Worm (Caenorhabditis elegans): Measurements from ENCODE around the gene him-4.
A peak's percentile ranks its signal among the peaks of the same experiment; 100 is the strongest.
"Not testable (repeated sequence)": the region's sequence is repeated elsewhere in the genome, so short reads cannot be mapped to it uniquely, and the experiment has no call there.

The him-4 gene

ce11 chrX:9719070-9719469, 1.7 kb downstream of the him-4 start:
- TF ChIP-seq Y55F3AM.14 (GFP tag; optimal IDR thresholded peaks at IDR 0.05) = no peak
- no peak for TF ChIP-seq nhr-129 (tag; optimal IDR thresholded peaks at IDR 0.05)
- no peak for TF ChIP-seq aly-2 (tag; optimal IDR thresholded peaks at IDR 0.05)
- TF ChIP-seq dmd-4 (tag; optimal IDR thresholded peaks at IDR 0.05) = no peak
- TF ChIP-seq skn-1 (tag; optimal IDR thresholded peaks at IDR 0.05) = no peak
- no peak for TF ChIP-seq nhr-25 (tag; optimal IDR thresholded peaks at IDR 0.05)
- no peak for TF ChIP-seq sem-4 (tag; optimal IDR thresholded peaks at IDR 0.05)
- no peak for TF ChIP-seq nhr-23 (tag; optimal IDR thresholded peaks at IDR 0.05)
- no peak for TF ChIP-seq ceh-82 (tag; optimal IDR thresholded peaks at IDR 0.05)
- no peak for TF ChIP-seq zag-1 (tag; optimal IDR thresholded peaks at IDR 0.05)
- TF ChIP-seq R02D3.7 (tag; optimal IDR thresholded peaks at IDR 0.05) = no peak
- TF ChIP-seq nhr-21 (tag; optimal IDR thresholded peaks at IDR 0.05) = no peak
- no peak for TF ChIP-seq crh-2 (tag; optimal IDR thresholded peaks at IDR 0.05)
- no peak for TF ChIP-seq mab-5 (tag; optimal IDR thresholded peaks at IDR 0.05)
- TF ChIP-seq ztf-1 (GFP tag; conservative IDR thresholded peaks at IDR 0.05) = no peak
- no peak for TF ChIP-seq F13H6.1 (tag; optimal IDR thresholded peaks at IDR 0.05)

ce11 chrX:9735479-9735878, 18.1 kb downstream of the him-4 start:
- TF ChIP-seq F13H6.1 (tag; optimal IDR thresholded peaks at IDR 0.05) = no peak
- TF ChIP-seq ztf-4 (tag; optimal IDR thresholded peaks at IDR 0.05) = no peak
- no peak for TF ChIP-seq unc-55 (GFP tag; optimal IDR thresholded peaks at IDR 0.05)
- TF ChIP-seq R02D3.7 (tag; optimal IDR thresholded peaks at IDR 0.05) = no peak
- no peak for TF ChIP-seq nhr-12 (tag; optimal IDR thresholded peaks at IDR 0.05)

ce11 chrX:9737730-9738129, 20.4 kb downstream of the him-4 start, which contains the start of gene F15G9.5:
Gene F15G9.5, minus strand, starts transcription at chrX:9737888.
- TF ChIP-seq elt-1 (tag; optimal IDR thresholded peaks at IDR 0.05) = no peak
- no peak for TF ChIP-seq unc-39 (tag; optimal IDR thresholded peaks at IDR 0.05)
- TF ChIP-seq ztf-1 (GFP tag; conservative IDR thresholded peaks at IDR 0.05) = no peak
- TF ChIP-seq ztf-4 (tag; optimal IDR thresholded peaks at IDR 0.05) = no peak
- TF ChIP-seq ama-1 (optimal IDR thresholded peaks at IDR 0.05) = no peak
- TF ChIP-seq sma-9 (GFP tag; optimal IDR thresholded peaks at IDR 0.05) = peak; percentile 29
- TF ChIP-seq sma-9 (tag; optimal IDR thresholded peaks at IDR 0.05) = no peak
- no peak for TF ChIP-seq egl-27 (tag; optimal IDR thresholded peaks at IDR 0.05)
- no peak for TF ChIP-seq nhr-21 (tag; optimal IDR thresholded peaks at IDR 0.05)
- peak; percentile 44 for TF ChIP-seq zag-1 (tag; optimal IDR thresholded peaks at IDR 0.05)
- TF ChIP-seq fos-1 (tag; optimal IDR thresholded peaks at IDR 0.05) = peak; percentile 46
- TF ChIP-seq peb-1 (tag; optimal IDR thresholded peaks at IDR 0.05) = no peak
- TF ChIP-seq nhr-129 (tag; optimal IDR thresholded peaks at IDR 0.05) = peak; percentile 38
- no peak for TF ChIP-seq nhr-23 (tag; optimal IDR thresholded peaks at IDR 0.05)
- peak; percentile 22 for TF ChIP-seq F13H6.1 (tag; optimal IDR thresholded peaks at IDR 0.05)
- peak in 1 of 2 experiments; percentile 4 for TF ChIP-seq lsy-2 (tag; optimal IDR thresholded peaks at IDR 0.05)
- TF ChIP-seq ceh-82 (tag; optimal IDR thresholded peaks at IDR 0.05) = no peak
- peak; percentile 42 for TF ChIP-seq unc-55 (GFP tag; optimal IDR thresholded peaks at IDR 0.05)

- no peak for TF ChIP-seq elt-1 (tag; optimal IDR thresholded peaks at IDR 0.05)
- no peak for TF ChIP-seq lsy-2 (tag; optimal IDR thresholded peaks at IDR 0.05)
- TF ChIP-seq ceh-82 (tag; optimal IDR thresholded peaks at IDR 0.05) = no peak
- TF ChIP-seq ztf-4 (tag; optimal IDR thresholded peaks at IDR 0.05) = no peak
- TF ChIP-seq ZK546.5 (tag; optimal IDR thresholded peaks at IDR 0.05) = no peak
- no peak for TF ChIP-seq ztf-1 (GFP tag; conservative IDR thresholded peaks at IDR 0.05)
- no peak for TF ChIP-seq nhr-10 (tag; optimal IDR thresholded peaks at IDR 0.05)
Measured at ce11 chrX:9742058-9742457, 24.7 kb downstream of the him-4 start.

- TF ChIP-seq lin-11 (tag; optimal IDR thresholded peaks at IDR 0.05) (peak; percentile 80), nhr-6 (tag; optimal IDR thresholded peaks at IDR 0.05) (peak; percentile 11), zag-1 (tag; optimal IDR thresholded peaks at IDR 0.05) (peak; percentile 58), C34F6.9 (tag; optimal IDR thresholded peaks at IDR 0.05) (peak; percentile 85), mab-5 (tag; optimal IDR thresholded peaks at IDR 0.05) (peak; percentile 56), Y55F3AM.14 (GFP tag; optimal IDR thresholded peaks at IDR 0.05) (peak; percentile 88), unc-55 (GFP tag; optimal IDR thresholded peaks at IDR 0.05) (peak; percentile 92), sma-3 (GFP tag; optimal IDR thresholded peaks at IDR 0.05) (peak; percentile 77), sem-4 (tag; optimal IDR thresholded peaks at IDR 0.05) (peak; percentile 82), mdl-1 (tag; optimal IDR thresholded peaks at IDR 0.05) (peak in 1 of 2 experiments; percentile 58), nhr-10 (tag; optimal IDR thresholded peaks at IDR 0.05) (peak; percentile 35), crh-2 (tag; optimal IDR thresholded peaks at IDR 0.05) (peak; percentile 83), sma-9 (GFP tag; optimal IDR thresholded peaks at IDR 0.05) (peak; percentile 88), fos-1 (tag; optimal IDR thresholded peaks at IDR 0.05) (peak; percentile 87), F13H6.1 (tag; optimal IDR thresholded peaks at IDR 0.05) (peak; percentile 90), egl-27 (tag; optimal IDR thresholded peaks at IDR 0.05) (peak; percentile 87), nhr-129 (tag; optimal IDR thresholded peaks at IDR 0.05) (peak; percentile 92), ceh-82 (tag; optimal IDR thresholded peaks at IDR 0.05) (peak; percentile 24), lsy-2 (tag; optimal IDR thresholded peaks at IDR 0.05) (peak in 1 of 2 experiments; percentile 68), ztf-4 (tag; optimal IDR thresholded peaks at IDR 0.05) (peak; percentile 69), nhr-21 (tag; optimal IDR thresholded peaks at IDR 0.05) (peak; percentile 83), R02D3.7 (tag; optimal IDR thresholded peaks at IDR 0.05) (peak; percentile 12), nhr-237 (tag; optimal IDR thresholded peaks at IDR 0.05) (peak; percentile 14), nhr-11 (tag; optimal IDR thresholded peaks at IDR 0.05) (peak; percentile 54)
- not testable (repeated sequence) for TF ChIP-seq sma-9 (tag; optimal IDR thresholded peaks at IDR 0.05)
Measured at ce11 chrX:9743513-9743914, 26.1 kb downstream of the him-4 start.
